Comparison of ENCODE assay signal across 2 worm cellular contexts in genomic region chrX:5205561-5205960, ce11.
TF ChIP-seq lines count a peak whose summit lies in the region.

Gene H28G03.2, plus strand, starts transcription at chrX:5205760.

TF ChIP-seq in whole organism, L4 larva, 104 proteins besides CTCF, POLR2A, EP300 and RAD21 (continued from another document):
- TF ChIP-seq unc-130 (GFP tag; optimal IDR thresholded peaks at IDR 0.05; lab: Kevin White, UChicago) (no peak), hmg-1.1 (GFP tag; IDR thresholded peaks at IDR 0.05; lab: Robert Waterston, UW) (peak; percentile 28; the same call in 1 of the 2 replicates), dmd-8 (GFP tag; IDR thresholded peaks at IDR 0.05; lab: Robert Waterston, UW) (no peak), mdl-1 (tag; optimal IDR thresholded peaks at IDR 0.05; lab: Kevin White, UChicago) (no peak), hlh-30 (tag; optimal IDR thresholded peaks at IDR 0.05; lab: Kevin White, UChicago; ENCODE audit: insufficient read depth) (no peak), duxl-1 (tag; optimal IDR thresholded peaks at IDR 0.05; lab: Kevin White, UChicago; ENCODE audit: poor library complexity) (no peak), T20F7.1 (GFP tag; optimal IDR thresholded peaks at IDR 0.05; lab: Kevin White, UChicago) (no peak), R02D3.7 (tag; optimal IDR thresholded peaks at IDR 0.05; lab: Kevin White, UChicago) (no peak), mep-1 (tag; optimal IDR thresholded peaks at IDR 0.05; lab: Kevin White, UChicago) (no peak), Y105C5A.15 (GFP tag; IDR thresholded peaks at IDR 0.05; lab: Robert Waterston, UW) (no peak)
TF ChIP-seq in whole organism, L4 larva: peak in this region for 8.

TF ChIP-seq in whole organism, late embryonic, 69 proteins besides CTCF, POLR2A, EP300 and RAD21 (continued from another document):
- TF ChIP-seq pax-1 (tag; optimal IDR thresholded peaks at IDR 0.05; lab: Kevin White, UChicago) (no peak), ceh-30 (tag; optimal IDR thresholded peaks at IDR 0.05; lab: Kevin White, UChicago) (no peak), ahr-1 (tag; optimal IDR thresholded peaks at IDR 0.05; lab: Kevin White, UChicago) (no peak), che-1 (tag; optimal IDR thresholded peaks at IDR 0.05; lab: Kevin White, UChicago) (no peak), syd-9 (tag; optimal IDR thresholded peaks at IDR 0.05; lab: Kevin White, UChicago) (no peak), fkh-6 (tag; optimal IDR thresholded peaks at IDR 0.05; lab: Kevin White, UChicago) (peak; percentile 59), ztf-16 (tag; optimal IDR thresholded peaks at IDR 0.05; lab: Kevin White, UChicago) (no peak), unc-55 (GFP tag; optimal IDR thresholded peaks at IDR 0.05; lab: Kevin White, UChicago) (no peak), ceh-31 (tag; optimal IDR thresholded peaks at IDR 0.05; lab: Kevin White, UChicago) (peak; percentile 85), hlh-13 (GFP tag; optimal IDR thresholded peaks at IDR 0.05; lab: Kevin White, UChicago) (no peak), rnt-1 (tag; optimal IDR thresholded peaks at IDR 0.05; lab: Kevin White, UChicago) (no peak), nfya-1 (tag; optimal IDR thresholded peaks at IDR 0.05; lab: Kevin White, UChicago) (no peak), ceh-14 (tag; optimal IDR thresholded peaks at IDR 0.05; lab: Kevin White, UChicago) (peak; percentile 22), npax-4 (tag; optimal IDR thresholded peaks at IDR 0.05; lab: Kevin White, UChicago) (no peak), C08G9.2 (tag; optimal IDR thresholded peaks at IDR 0.05; lab: Kevin White, UChicago) (peak; percentile 58), hlh-6 (tag; optimal IDR thresholded peaks at IDR 0.05; lab: Kevin White, UChicago) (no peak), tbx-2 (tag; optimal IDR thresholded peaks at IDR 0.05; lab: Kevin White, UChicago) (peak; percentile 77), unc-86 (tag; optimal IDR thresholded peaks at IDR 0.05; lab: Kevin White, UChicago) (no peak)
